Fruit fly (Drosophila melanogaster) whole organism, prepupa: ENCODE data around the gene nmdyn-D6.
A peak's percentile ranks its signal among the peaks of the same experiment; 100 is the strongest.

Experiments used
- CG11902 ChIP-seq: fragments of 200-800 bp; sonication (Bioruptor generic); optimal IDR thresholded peaks from 3 replicates; lab custom pipeline; 2016; ENCODE audit warnings: missing biosample characterization, missing genetic modification characterization
- fd59A ChIP-seq: fragments of 200-800 bp; sonication (Bioruptor generic); optimal IDR thresholded peaks from 2 replicates; lab custom pipeline; 2017; ENCODE audit warnings: missing biosample characterization, mild to moderate bottlenecking, missing genetic modification characterization, missing genetic modification reagents
- fkh ChIP-seq: fragments of 200-800 bp; sonication (Bioruptor generic); optimal IDR thresholded peaks from 3 replicates; lab custom pipeline; 2017; ENCODE audit warnings: missing biosample characterization, mild to moderate bottlenecking, missing genetic modification characterization, moderate library complexity

nmdyn-D6 gene

dm6 chrX:14633168-14633567 is 49.7 kb downstream of the nmdyn-D6 start:
- TF ChIP-seq fkh (GFP tag; lab: Kevin White, UChicago) (peak; percentile 67), fd59A (GFP tag; lab: Kevin White, UChicago) (no peak), CG11902 (GFP tag; lab: Kevin White, UChicago) (no peak)
